Worm (Caenorhabditis elegans) whole organism, L4/young adult: ENCODE data around the gene F59B10.4.

ENCODE experiments used
- W03F9.2 ChIP-seq: fragments of 150-350 bp; optimal IDR thresholded peaks from 2 replicates; lab custom pipeline; 2014; ENCODE audit warnings: missing biosample characterization, missing genetic modification characterization
- dao-5 ChIP-seq: sonication (generic microtip); optimal IDR thresholded peaks from 2 replicates; lab custom pipeline; 2016; ENCODE audit warnings: missing genotype, missing genetic modification characterization, moderate library complexity, missing compliant biosample characterization
- him-1 ChIP-seq: sonication (generic microtip); optimal IDR thresholded peaks from 2 replicates; lab custom pipeline; 2016; ENCODE audit warnings: missing genotype, missing genetic modification reagents, missing genetic modification characterization, missing compliant biosample characterization

- TF ChIP-seq dao-5 (tag; lab: Kevin White, UChicago) = no peak
- no peak for TF ChIP-seq him-1 (tag; lab: Kevin White, UChicago)
- no peak for TF ChIP-seq W03F9.2 (tag; lab: Kevin White, UChicago)
Observed at ce11 chrII:10542654-10543456, 23.9 kb upstream of the F59B10.4 start.
